Worm (Caenorhabditis elegans) whole organism, young adult: Measurements from ENCODE around the gene epg-9.
A peak's percentile ranks its signal among the peaks of the same experiment; 100 is the strongest.

Experiments used
- B0035.1 ChIP-seq: sonication (generic microtip); optimal IDR thresholded peaks from 2 replicates; lab custom pipeline; 2016; ENCODE audit warnings: missing genetic modification characterization, mild to moderate bottlenecking, missing compliant biosample characterization, missing genotype, missing genetic modification reagents
- B0336.3 ChIP-seq: fragments of 200-800 bp; sonication (Bioruptor generic); IDR thresholded peaks from 2 replicates; pipeline ENCODE4 v1.3.6; 2022; ENCODE audit warnings: missing genetic modification characterization, missing compliant biosample characterization
- C17E4.6 ChIP-seq: fragments of 200-800 bp; sonication (Bioruptor generic); IDR thresholded peaks from 2 replicates; pipeline ENCODE4 v1.3.6; 2022; ENCODE audit warnings: missing genetic modification reagents, missing genetic modification characterization, missing compliant biosample characterization
- F10E7.11 ChIP-seq: sonication (generic microtip); optimal IDR thresholded peaks from 2 replicates; lab custom pipeline; 2017; ENCODE audit warnings: mild to moderate bottlenecking, missing genetic modification characterization, moderate library complexity, missing compliant biosample characterization
- F23B12.7 ChIP-seq: sonication (generic microtip); optimal IDR thresholded peaks from 2 replicates; lab custom pipeline; 2017; ENCODE audit warnings: missing genetic modification characterization, mild to moderate bottlenecking, missing compliant biosample characterization, antibody characterized with exemption, moderate library complexity; ENCODE audit not compliant: insufficient read depth
- F33H1.4 ChIP-seq: fragments of 200-800 bp; sonication (Bioruptor generic); IDR thresholded peaks from 2 replicates; pipeline ENCODE4 v1.3.6; 2022; ENCODE audit warnings: missing genetic modification reagents, missing genetic modification characterization, missing compliant biosample characterization
- F49E8.2 ChIP-seq: sonication (generic microtip); optimal IDR thresholded peaks from 3 replicates; lab custom pipeline; 2017; ENCODE audit warnings: missing genetic modification characterization, mild to moderate bottlenecking, missing compliant biosample characterization, antibody characterized with exemption, moderate library complexity; ENCODE audit not compliant: insufficient read depth
- F57A8.1 ChIP-seq: fragments of 200-800 bp; sonication (Bioruptor generic); optimal IDR thresholded peaks from 2 replicates; lab custom pipeline; 2018; ENCODE audit warnings: mild to moderate bottlenecking, missing genetic modification characterization, moderate library complexity, missing compliant biosample characterization
- K12H6.12 ChIP-seq: fragments of 200-800 bp; sonication (Bioruptor generic); optimal IDR thresholded peaks from 2 replicates; lab custom pipeline; 2018; ENCODE audit warnings: mild to moderate bottlenecking, missing genetic modification characterization, missing compliant biosample characterization
- T26A5.8 ChIP-seq: sonication (generic microtip); optimal IDR thresholded peaks from 2 replicates; lab custom pipeline; 2016; ENCODE audit warnings: missing genetic modification characterization, missing compliant biosample characterization
- Y53G8AR.9 ChIP-seq: fragments of 200-800 bp; sonication (Bioruptor generic); conservative IDR thresholded peaks from 2 replicates; pipeline ENCODE4 v1.3.6; 2022; ENCODE audit warnings: missing genetic modification reagents, missing genetic modification characterization, missing compliant biosample characterization
- attf-3 ChIP-seq: fragments of 200-800 bp; sonication (Bioruptor generic); conservative IDR thresholded peaks from 2 replicates; pipeline ENCODE4 v1.3.6; 2022; ENCODE audit warnings: missing genetic modification reagents, missing genetic modification characterization, missing compliant biosample characterization
- attf-6 ChIP-seq: fragments of 200-800 bp; sonication (Bioruptor generic); IDR thresholded peaks from 2 replicates; pipeline ENCODE4 v1.3.6; 2022; ENCODE audit warnings: missing genetic modification reagents, missing genetic modification characterization, missing compliant biosample characterization
- bed-1 ChIP-seq: fragments of 200-800 bp; sonication (Bioruptor generic); IDR thresholded peaks from 2 replicates; pipeline ENCODE4 v1.3.6; 2022; ENCODE audit warnings: missing genetic modification reagents, missing genetic modification characterization, missing compliant biosample characterization
- cebp-1 ChIP-seq, 2 experiments: fragments of 200-800 bp in 1 of 2; sonication (Bioruptor generic) in 1 of 2; sonication (generic microtip) in 1 of 2; IDR thresholded peaks in 1 of 2; optimal IDR thresholded peaks in 1 of 2; 2 replicates each; pipeline versions ENCODE4 v1.3.6 to Lab custom; 2017 to 2022; ENCODE audit warnings: missing compliant biosample characterization in 2 of 2, missing genetic modification characterization in 2 of 2, mild to moderate bottlenecking in 1 of 2, missing genetic modification reagents in 1 of 2, moderate library complexity in 1 of 2
- ceh-100 ChIP-seq: fragments of 200-800 bp; sonication (Bioruptor generic); IDR thresholded peaks from 2 replicates; pipeline ENCODE4 v1.3.6; 2022; ENCODE audit warnings: missing genetic modification reagents, missing genetic modification characterization, missing compliant biosample characterization
- ceh-40 ChIP-seq: fragments of 200-800 bp; sonication (Bioruptor generic); IDR thresholded peaks from 2 replicates; pipeline ENCODE4 v1.3.6; 2022; ENCODE audit warnings: missing genetic modification characterization, missing compliant biosample characterization
- ceh-91 ChIP-seq: fragments of 200-800 bp; sonication (Bioruptor generic); IDR thresholded peaks from 2 replicates; pipeline ENCODE4 v1.3.6; 2022; ENCODE audit warnings: missing genetic modification reagents, missing genetic modification characterization, missing compliant biosample characterization
- dpff-1 ChIP-seq: sonication (generic microtip); optimal IDR thresholded peaks from 2 replicates; lab custom pipeline; 2017; ENCODE audit warnings: mild to moderate bottlenecking, missing genetic modification characterization, missing compliant biosample characterization
- dpl-1 ChIP-seq: fragments of 150-350 bp; optimal IDR thresholded peaks from 2 replicates; lab custom pipeline; 2014; ENCODE audit warnings: missing biosample characterization, missing genetic modification reagents, missing genetic modification characterization
- egl-44 ChIP-seq: fragments of 200-800 bp; sonication (Bioruptor generic); IDR thresholded peaks from 2 replicates; pipeline ENCODE4 v1.3.6; 2022; ENCODE audit warnings: missing genetic modification reagents, missing genetic modification characterization, missing compliant biosample characterization
- hmg-1.2 ChIP-seq: fragments of 200-800 bp; sonication (Bioruptor generic); IDR thresholded peaks from 2 replicates; pipeline ENCODE4 v1.3.6; 2022; ENCODE audit warnings: missing genetic modification reagents, missing genetic modification characterization, missing compliant biosample characterization
- hrde-1 ChIP-seq: sonication (generic microtip); optimal IDR thresholded peaks from 2 replicates; lab custom pipeline; 2016; ENCODE audit warnings: missing genetic modification characterization, mild to moderate bottlenecking, missing compliant biosample characterization, moderate library complexity, missing genotype, missing genetic modification reagents, borderline replicate concordance
- hsf-1 ChIP-seq: fragments of 200-800 bp; sonication (Bioruptor generic); IDR thresholded peaks from 2 replicates; pipeline ENCODE4 v1.3.6; 2022; ENCODE audit warnings: missing genetic modification reagents, missing genetic modification characterization, missing compliant biosample characterization
- lin-40 ChIP-seq: sonication (generic microtip); optimal IDR thresholded peaks from 2 replicates; lab custom pipeline; 2016; ENCODE audit warnings: missing genetic modification characterization, mild to moderate bottlenecking, missing compliant biosample characterization, missing genotype, missing genetic modification reagents
- lin-54 ChIP-seq: fragments of 200-800 bp; sonication (Bioruptor generic); optimal IDR thresholded peaks from 2 replicates; lab custom pipeline; 2018; ENCODE audit warnings: mild to moderate bottlenecking, missing genetic modification characterization, missing compliant biosample characterization
- madf-10 ChIP-seq: sonication (generic microtip); optimal IDR thresholded peaks from 2 replicates; lab custom pipeline; 2016; ENCODE audit warnings: mild to moderate bottlenecking, missing genetic modification characterization, missing compliant biosample characterization
- madf-3 ChIP-seq: fragments of 200-800 bp; sonication (Bioruptor generic); IDR thresholded peaks from 2 replicates; pipeline ENCODE4 v1.3.6; 2022; ENCODE audit warnings: missing genetic modification reagents, missing genetic modification characterization, missing compliant biosample characterization
- madf-6 ChIP-seq: fragments of 200-800 bp; sonication (Bioruptor generic); IDR thresholded peaks from 2 replicates; pipeline ENCODE4 v1.3.6; 2022; ENCODE audit warnings: missing genetic modification reagents, missing genetic modification characterization, missing compliant biosample characterization
- madf-8 ChIP-seq: fragments of 200-800 bp; sonication (Bioruptor generic); conservative IDR thresholded peaks from 2 replicates; pipeline ENCODE4 v1.3.6; 2022; ENCODE audit warnings: missing genetic modification reagents, missing genetic modification characterization, missing compliant biosample characterization
- mel-28 ChIP-seq: sonication (generic microtip); optimal IDR thresholded peaks from 2 replicates; lab custom pipeline; 2016; ENCODE audit warnings: borderline replicate concordance, mild to moderate bottlenecking, missing genetic modification characterization, missing compliant biosample characterization
- nfya-1 ChIP-seq: sonication (generic microtip); optimal IDR thresholded peaks from 2 replicates; lab custom pipeline; 2017; ENCODE audit warnings: antibody characterized with exemption, missing compliant biosample characterization, missing genetic modification characterization, borderline replicate concordance; ENCODE audit not compliant: insufficient read depth
- nfyb-1 ChIP-seq: fragments of 200-800 bp; sonication (Bioruptor generic); IDR thresholded peaks from 2 replicates; pipeline ENCODE4 v1.3.6; 2022; ENCODE audit warnings: missing genetic modification reagents, missing genetic modification characterization, missing compliant biosample characterization
- nhr-80 ChIP-seq: sonication (generic microtip); optimal IDR thresholded peaks from 2 replicates; lab custom pipeline; 2016; ENCODE audit warnings: missing genetic modification characterization, missing compliant biosample characterization
- nhr-90 ChIP-seq: sonication (generic microtip); optimal IDR thresholded peaks from 2 replicates; lab custom pipeline; 2016; ENCODE audit warnings: missing genotype, mild to moderate bottlenecking, missing genetic modification characterization, missing compliant biosample characterization
- pbrm-1 ChIP-seq: fragments of 200-800 bp; sonication (Bioruptor generic); IDR thresholded peaks from 2 replicates; pipeline ENCODE4 v1.3.6; 2022; ENCODE audit warnings: missing genetic modification reagents, missing genetic modification characterization, missing compliant biosample characterization
- snpc-1.1 ChIP-seq: sonication (generic microtip); optimal IDR thresholded peaks from 2 replicates; lab custom pipeline; 2017; ENCODE audit warnings: missing genetic modification characterization, mild to moderate bottlenecking, missing compliant biosample characterization, antibody characterized with exemption, moderate library complexity, missing genotype, missing genetic modification reagents; ENCODE audit not compliant: insufficient read depth
- snpc-1.3 ChIP-seq: sonication (generic microtip); optimal IDR thresholded peaks from 2 replicates; lab custom pipeline; 2017; ENCODE audit warnings: missing genetic modification characterization, mild to moderate bottlenecking, missing compliant biosample characterization, antibody characterized with exemption, moderate library complexity, missing genotype, missing genetic modification reagents; ENCODE audit not compliant: insufficient read depth
- somi-1 ChIP-seq: fragments of 200-800 bp; sonication (Bioruptor generic); optimal IDR thresholded peaks from 2 replicates; lab custom pipeline; 2018; ENCODE audit warnings: mild to moderate bottlenecking, missing genetic modification characterization, missing compliant biosample characterization
- tbp1 ChIP-seq: fragments of 200-800 bp; sonication (Bioruptor generic); optimal IDR thresholded peaks from 2 replicates; lab custom pipeline; 2018; ENCODE audit warnings: mild to moderate bottlenecking, missing genetic modification characterization, missing compliant biosample characterization
- unc-62 ChIP-seq: fragments of 150-350 bp; optimal IDR thresholded peaks from 2 replicates; lab custom pipeline; 2014; ENCODE audit warnings: missing biosample characterization, missing genetic modification reagents, missing genetic modification characterization
- xnd-1 ChIP-seq: sonication (generic microtip); optimal IDR thresholded peaks from 2 replicates; lab custom pipeline; 2016; ENCODE audit warnings: missing genotype, missing genetic modification reagents, missing genetic modification characterization, missing compliant biosample characterization
- zfh-2 ChIP-seq: fragments of 200-800 bp; sonication (Bioruptor generic); conservative IDR thresholded peaks from 2 replicates; pipeline ENCODE4 v1.3.6; 2022; ENCODE audit warnings: missing genetic modification reagents, missing genetic modification characterization, missing compliant biosample characterization
- ztf-25 ChIP-seq: fragments of 200-800 bp; sonication (Bioruptor generic); IDR thresholded peaks from 2 replicates; pipeline ENCODE4 v1.3.6; 2022; ENCODE audit warnings: missing genetic modification reagents, missing genetic modification characterization, missing compliant biosample characterization
- ztf-3 ChIP-seq: fragments of 200-800 bp; sonication (Bioruptor generic); optimal IDR thresholded peaks from 2 replicates; lab custom pipeline; 2018; ENCODE audit warnings: mild to moderate bottlenecking, missing genetic modification characterization, missing compliant biosample characterization
- ztf-6 ChIP-seq: fragments of 200-800 bp; sonication (Bioruptor generic); IDR thresholded peaks from 2 replicates; pipeline ENCODE4 v1.3.6; 2022; ENCODE audit warnings: missing genetic modification reagents, missing genetic modification characterization, missing compliant biosample characterization

epg-9 gene

ce11 chrIV:2607513-2608101 is 6.7 kb downstream of the epg-9 start, which contains the start of gene vamp-7:
Gene vamp-7 (plus strand): TSS chrIV:2608051.
- TF ChIP-seq nfya-1 (no peak), attf-3 (peak; percentile 55; the same call in 1 of the 2 replicates), ztf-3 (GFP tag; lab: Kevin White, UChicago) (no peak), ztf-6 (GFP tag; lab: Robert Waterston, UW) (no peak), F49E8.2 (peak; percentile 55), madf-3 (GFP tag; lab: Robert Waterston, UW) (peak; percentile 56; the same call in 1 of the 2 replicates), pbrm-1 (GFP tag; lab: Robert Waterston, UW) (peak; percentile 44; the same call in 1 of the 2 replicates), K12H6.12 (tag; lab: Kevin White, UChicago) (no peak), unc-62 (GFP tag; lab: Kevin White, UChicago) (no peak), F10E7.11 (tag; lab: Kevin White, UChicago) (peak; percentile 49), B0336.3 (GFP tag; lab: Robert Waterston, UW) (0 out of 2 replicates have a peak, but pooled peaks have one; percentile 15), tbp1 (GFP tag; lab: Kevin White, UChicago) (peak; percentile 19), ceh-40 (no peak), hrde-1 (tag; lab: Kevin White, UChicago) (peak; percentile 13), ztf-25 (0 out of 2 replicates have a peak, but pooled peaks have one; percentile 29), nhr-80 (no peak), F33H1.4 (GFP tag; lab: Robert Waterston, UW) (peak; percentile 91), somi-1 (GFP tag; lab: Kevin White, UChicago) (no peak), madf-8 (GFP tag; lab: Robert Waterston, UW) (peak; percentile 77), madf-6 (GFP tag; lab: Robert Waterston, UW) (peak; percentile 94), Y53G8AR.9 (GFP tag; lab: Robert Waterston, UW) (no peak), cebp-1 (GFP tag; IDR thresholded peaks at IDR 0.05; lab: Robert Waterston, UW) (no peak), cebp-1 (tag; optimal IDR thresholded peaks at IDR 0.05; lab: Kevin White, UChicago) (peak; percentile 42), lin-40 (tag; lab: Kevin White, UChicago) (no peak), ceh-91 (GFP tag; lab: Robert Waterston, UW) (peak; percentile 53; the same call in 1 of the 2 replicates), C17E4.6 (no peak), F23B12.7 (no peak), attf-6 (GFP tag; lab: Robert Waterston, UW) (peak; percentile 56; the same call in 1 of the 2 replicates), lin-54 (GFP tag; lab: Kevin White, UChicago) (peak; percentile 72), zfh-2 (GFP tag; lab: Robert Waterston, UW) (no peak), mel-28 (peak; percentile 37), egl-44 (GFP tag; lab: Robert Waterston, UW) (no peak), dpff-1 (tag; lab: Kevin White, UChicago) (no peak), snpc-1.3 (tag; lab: Kevin White, UChicago) (peak; percentile 51), dpl-1 (peak; percentile 55), nhr-90 (tag; lab: Kevin White, UChicago) (no peak), hmg-1.2 (GFP tag; lab: Robert Waterston, UW) (peak; percentile 24; the same call in 1 of the 2 replicates), nfyb-1 (GFP tag; lab: Robert Waterston, UW) (no peak), ceh-100 (no peak), T26A5.8 (no peak), xnd-1 (tag; lab: Kevin White, UChicago) (peak; percentile 91), F57A8.1 (GFP tag; lab: Kevin White, UChicago) (no peak), madf-10 (tag; lab: Kevin White, UChicago) (no peak), hsf-1 (GFP tag; lab: Robert Waterston, UW) (peak; percentile 65), bed-1 (GFP tag; lab: Robert Waterston, UW) (0 out of 2 replicates have a peak, but pooled peaks have one; percentile 71), snpc-1.1 (tag; lab: Kevin White, UChicago) (no peak), B0035.1 (tag; lab: Kevin White, UChicago) (no peak)
